Fruit fly (Drosophila melanogaster): Measurements from ENCODE around the gene L2HGDH.
A peak's percentile ranks its signal among the peaks of the same experiment; 100 is the strongest.

L2HGDH gene

dm6 chr2L:18967897-18968296 lies 6.4 kb downstream of the L2HGDH start:
- TF ChIP-seq pad (GFP tag; optimal IDR thresholded peaks at IDR 0.05) (no peak), Crg-1 (GFP tag; optimal IDR thresholded peaks at IDR 0.05) (no peak), bab1 (GFP tag; optimal IDR thresholded peaks at IDR 0.05) (no peak), CG7045 (GFP tag; optimal IDR thresholded peaks at IDR 0.05) (no peak), CG12768 (GFP tag; optimal IDR thresholded peaks at IDR 0.05) (no peak), kay (GFP tag; ENCODE audit: borderline replicate concordance) (no peak), CG1620 (GFP tag; optimal IDR thresholded peaks at IDR 0.05) (no peak), CG14711 (tag; optimal IDR thresholded peaks at IDR 0.05) (no peak), Mnt (GFP tag; optimal IDR thresholded peaks at IDR 0.05) (no peak), cnc (optimal IDR thresholded peaks at IDR 0.05) (no peak), CG5204 (GFP tag; optimal IDR thresholded peaks at IDR 0.05) (no peak), CG11617 (GFP tag; optimal IDR thresholded peaks at IDR 0.05) (no peak), ovo (GFP tag; optimal IDR thresholded peaks at IDR 0.05) (no peak), CG7101 (tag; optimal IDR thresholded peaks at IDR 0.05) (no peak), Hr96 (GFP tag; optimal IDR thresholded peaks at IDR 0.05) (no peak), tj (GFP tag; optimal IDR thresholded peaks at IDR 0.05) (no peak), CG33017 (tag; optimal IDR thresholded peaks at IDR 0.05) (no peak), toe (GFP tag; optimal IDR thresholded peaks at IDR 0.05) (no peak), Clk (GFP tag; optimal IDR thresholded peaks at IDR 0.05) (no peak)

DNA sequence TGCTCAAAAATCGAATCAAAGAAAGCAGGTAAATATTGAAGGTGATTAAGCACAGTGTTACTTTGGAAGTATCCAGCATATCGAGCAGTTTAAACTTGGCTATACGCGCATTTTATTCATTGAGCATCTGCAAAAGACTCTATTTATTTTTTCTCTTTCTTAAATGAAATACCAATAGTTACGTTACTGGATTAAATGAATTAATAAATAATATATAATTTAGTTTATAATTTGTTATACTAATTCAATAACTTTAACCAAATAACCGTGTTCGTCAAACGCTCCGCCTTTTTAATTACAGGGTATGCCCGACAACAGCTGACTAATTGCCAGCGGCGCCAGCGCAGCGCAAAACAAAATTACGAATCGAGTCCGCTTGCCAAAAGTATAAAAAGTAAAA lies 7.4 kb downstream of the L2HGDH start:
- TF ChIP-seq ovo (GFP tag; optimal IDR thresholded peaks at IDR 0.05) (no peak), kay (GFP tag; ENCODE audit: borderline replicate concordance) (peak; percentile 26), CG7101 (tag; optimal IDR thresholded peaks at IDR 0.05) (peak; percentile 78), Crg-1 (GFP tag; optimal IDR thresholded peaks at IDR 0.05) (no peak), cnc (optimal IDR thresholded peaks at IDR 0.05) (no peak), CG14711 (tag; optimal IDR thresholded peaks at IDR 0.05) (peak; percentile 79), bab1 (GFP tag; optimal IDR thresholded peaks at IDR 0.05) (peak; percentile 92), CG7045 (GFP tag; optimal IDR thresholded peaks at IDR 0.05) (peak; percentile 60), cic (GFP tag; optimal IDR thresholded peaks at IDR 0.05) (no peak), CG11617 (GFP tag; optimal IDR thresholded peaks at IDR 0.05) (peak; percentile 82), CG33017 (tag; optimal IDR thresholded peaks at IDR 0.05) (peak; percentile 12), Clk (GFP tag; optimal IDR thresholded peaks at IDR 0.05) (no peak), pad (GFP tag; optimal IDR thresholded peaks at IDR 0.05) (peak; percentile 51), Hr96 (GFP tag; optimal IDR thresholded peaks at IDR 0.05) (no peak), tj (GFP tag; optimal IDR thresholded peaks at IDR 0.05) (peak; percentile 31), CG5204 (GFP tag; optimal IDR thresholded peaks at IDR 0.05) (peak; percentile 13), CG12768 (GFP tag; optimal IDR thresholded peaks at IDR 0.05) (peak; percentile 42), toe (GFP tag; optimal IDR thresholded peaks at IDR 0.05) (no peak), Mnt (GFP tag; optimal IDR thresholded peaks at IDR 0.05) (no peak), CG1620 (GFP tag; optimal IDR thresholded peaks at IDR 0.05) (no peak)

DNA sequence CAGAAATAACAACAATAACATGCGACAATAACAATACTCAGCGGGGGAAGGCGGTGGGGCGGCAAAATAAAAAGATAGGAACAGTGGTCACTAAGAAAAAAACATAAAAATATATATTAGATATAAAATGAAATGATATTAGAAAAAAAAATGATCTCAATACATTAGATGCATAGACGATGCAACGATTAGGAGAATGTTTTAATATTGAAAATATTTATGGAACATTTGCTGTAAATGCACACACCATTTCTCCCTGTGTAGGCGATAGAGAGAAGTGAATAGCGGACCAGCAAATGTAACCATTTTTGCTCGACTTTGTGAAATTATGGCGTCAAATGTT lies 8.1 kb downstream of the L2HGDH start:
- TF ChIP-seq CG11617 (GFP tag; optimal IDR thresholded peaks at IDR 0.05) (peak; percentile 81), toe (GFP tag; optimal IDR thresholded peaks at IDR 0.05) (peak; percentile 84), cnc (optimal IDR thresholded peaks at IDR 0.05) (no peak), Crg-1 (GFP tag; optimal IDR thresholded peaks at IDR 0.05) (peak; percentile 75), bab1 (GFP tag; optimal IDR thresholded peaks at IDR 0.05) (peak; percentile 91), pad (GFP tag; optimal IDR thresholded peaks at IDR 0.05) (peak; percentile 49), ovo (GFP tag; optimal IDR thresholded peaks at IDR 0.05) (peak; percentile 71), Mnt (GFP tag; optimal IDR thresholded peaks at IDR 0.05) (peak; percentile 62), CG7101 (tag; optimal IDR thresholded peaks at IDR 0.05) (peak; percentile 90), Hr96 (GFP tag; optimal IDR thresholded peaks at IDR 0.05) (peak; percentile 45), kay (GFP tag; ENCODE audit: borderline replicate concordance) (no peak), cic (GFP tag; optimal IDR thresholded peaks at IDR 0.05) (peak; percentile 66), tj (GFP tag; optimal IDR thresholded peaks at IDR 0.05) (peak; percentile 49), CG33017 (tag; optimal IDR thresholded peaks at IDR 0.05) (peak; percentile 86), Clk (GFP tag; optimal IDR thresholded peaks at IDR 0.05) (peak; percentile 49), CG1620 (GFP tag; optimal IDR thresholded peaks at IDR 0.05) (peak; percentile 74), CG12768 (GFP tag; optimal IDR thresholded peaks at IDR 0.05) (peak; percentile 87), CG14711 (tag; optimal IDR thresholded peaks at IDR 0.05) (peak; percentile 89), CG7045 (GFP tag; optimal IDR thresholded peaks at IDR 0.05) (peak; percentile 92), CG5204 (GFP tag; optimal IDR thresholded peaks at IDR 0.05) (peak; percentile 84)

dm6 chr2L:18965367-18966213 lies 8.7 kb downstream of the L2HGDH start:
- TF ChIP-seq CG14711 (tag; optimal IDR thresholded peaks at IDR 0.05) (no peak), CG33017 (tag; optimal IDR thresholded peaks at IDR 0.05) (peak; percentile 40), kay (GFP tag; ENCODE audit: borderline replicate concordance) (peak; percentile 58), CG5204 (GFP tag; optimal IDR thresholded peaks at IDR 0.05) (no peak), CG11617 (GFP tag; optimal IDR thresholded peaks at IDR 0.05) (no peak), cic (GFP tag; optimal IDR thresholded peaks at IDR 0.05) (peak; percentile 41), CG12768 (GFP tag; optimal IDR thresholded peaks at IDR 0.05) (no peak), Clk (GFP tag; optimal IDR thresholded peaks at IDR 0.05) (peak; percentile 26), pad (GFP tag; optimal IDR thresholded peaks at IDR 0.05) (no peak)

DNA sequence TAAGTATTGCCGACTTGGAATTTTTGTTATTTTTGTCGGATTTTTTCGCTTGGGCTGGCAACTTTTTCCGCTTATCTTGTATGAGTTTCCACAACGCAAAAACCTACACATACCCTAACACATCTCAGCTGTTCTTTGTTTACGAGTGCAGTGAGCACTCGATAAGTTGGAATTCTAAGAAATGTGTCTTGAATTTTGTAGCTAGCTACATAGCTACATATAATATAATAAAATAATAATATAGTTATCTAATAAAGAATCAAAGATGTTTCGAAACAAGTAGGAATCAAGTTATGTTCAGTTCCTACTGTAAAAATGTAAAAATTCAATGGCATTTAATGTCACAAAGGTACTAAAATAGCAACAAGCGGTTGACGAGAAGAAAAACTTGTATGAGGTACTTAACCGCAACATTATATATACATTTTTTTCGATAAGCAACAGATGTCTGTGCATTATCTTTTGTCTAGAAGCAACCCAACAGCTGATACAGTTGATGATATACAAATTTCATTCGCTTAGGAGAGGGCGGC lies 17.0 kb downstream of the L2HGDH start, which contains the start of gene Bhmt:
Bhmt (minus strand) TSS at position 170 of the 533 bp plus-strand sequence.
- TF ChIP-seq CG12768 (GFP tag; optimal IDR thresholded peaks at IDR 0.05) = peak; percentile 74
- peak; percentile 81 for TF ChIP-seq CG7045 (GFP tag; optimal IDR thresholded peaks at IDR 0.05)
- no peak for TF ChIP-seq CG5204 (GFP tag; optimal IDR thresholded peaks at IDR 0.05)
- peak; percentile 100 for TF ChIP-seq tj (GFP tag; optimal IDR thresholded peaks at IDR 0.05)
- peak; percentile 68 for TF ChIP-seq Mnt (GFP tag; optimal IDR thresholded peaks at IDR 0.05)
- TF ChIP-seq CG11617 (GFP tag; optimal IDR thresholded peaks at IDR 0.05) = peak; percentile 89
- peak; percentile 15 for TF ChIP-seq ovo (GFP tag; optimal IDR thresholded peaks at IDR 0.05)
- peak; percentile 84 for TF ChIP-seq cic (GFP tag; optimal IDR thresholded peaks at IDR 0.05)
- TF ChIP-seq bab1 (GFP tag; optimal IDR thresholded peaks at IDR 0.05) = peak; percentile 91
- TF ChIP-seq Hr96 (GFP tag; optimal IDR thresholded peaks at IDR 0.05) = no peak
- TF ChIP-seq CG33017 (tag; optimal IDR thresholded peaks at IDR 0.05) = peak; percentile 91
- TF ChIP-seq CG14711 (tag; optimal IDR thresholded peaks at IDR 0.05) = peak; percentile 91
- TF ChIP-seq pad (GFP tag; optimal IDR thresholded peaks at IDR 0.05) = peak; percentile 71
- TF ChIP-seq CG1620 (GFP tag; optimal IDR thresholded peaks at IDR 0.05) = no peak
- TF ChIP-seq CG7101 (tag; optimal IDR thresholded peaks at IDR 0.05) = peak; percentile 92
- peak; percentile 95 for TF ChIP-seq kay (GFP tag; ENCODE audit: borderline replicate concordance)
- no peak for TF ChIP-seq toe (GFP tag; optimal IDR thresholded peaks at IDR 0.05)
- peak; percentile 18 for TF ChIP-seq Crg-1 (GFP tag; optimal IDR thresholded peaks at IDR 0.05)
- TF ChIP-seq Clk (GFP tag; optimal IDR thresholded peaks at IDR 0.05) = peak; percentile 56
